Fruit fly (Drosophila melanogaster): ENCODE measurements around the gene CG7202.

Gene CG7202

DNA sequence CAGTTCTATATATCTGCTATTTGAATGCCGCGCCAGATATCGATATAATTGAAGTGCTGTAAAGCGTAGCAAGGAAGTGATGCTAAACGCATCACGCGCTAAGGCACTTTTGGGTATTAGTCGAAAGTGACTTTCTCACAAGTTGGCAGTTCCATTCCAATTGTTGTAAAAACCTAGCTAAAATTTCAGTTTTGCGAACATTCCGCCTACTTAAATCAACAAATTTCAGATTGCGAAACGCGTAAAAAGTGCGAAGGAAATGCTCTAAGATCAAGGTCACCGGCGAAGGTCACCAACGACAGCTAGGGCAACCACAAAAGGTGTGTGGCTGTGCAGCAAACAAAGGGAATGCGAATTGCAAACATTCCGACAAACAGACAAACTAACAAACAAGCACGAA, 46.9 kb downstream of the CG7202 start, which contains the start of gene Syx7 (continued):
- peak; percentile 26 for TF ChIP-seq bab2 (GFP tag; optimal IDR thresholded peaks at IDR 0.05)
- TF ChIP-seq trem (tag; optimal IDR thresholded peaks at IDR 0.05) = peak; percentile 99
- TF ChIP-seq HLHmδ (GFP tag; optimal IDR thresholded peaks at IDR 0.05) = no peak
- TF ChIP-seq Ptx1 (GFP tag; IDR thresholded peaks at IDR 0.05) = no peak
- TF ChIP-seq cwo (GFP tag; optimal IDR thresholded peaks at IDR 0.05) = no peak

DNA sequence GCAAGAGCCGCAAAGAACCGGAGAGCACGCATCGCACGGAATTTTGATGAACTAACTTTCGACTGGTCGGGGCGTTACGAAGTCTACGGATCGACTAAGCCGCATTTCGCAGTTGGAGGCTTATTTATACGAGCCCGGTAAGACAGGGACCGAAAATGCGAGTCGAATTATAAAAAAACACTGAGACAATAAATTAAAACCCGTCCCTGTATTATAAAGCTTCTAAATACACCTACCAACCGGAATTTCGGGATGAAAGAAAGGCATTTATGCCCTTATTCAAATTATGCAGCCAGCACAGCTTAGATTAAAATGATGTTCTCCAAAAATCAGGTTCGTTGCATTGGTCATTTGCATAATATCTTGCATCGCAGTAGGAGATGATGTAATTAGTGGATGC, 47.9 kb downstream of the CG7202 start, which contains the start of gene Alp1:
Gene Alp1, minus strand, starts transcription at position 101 of the 400 bp plus-strand sequence.
- TF ChIP-seq CG2199 (GFP tag; IDR thresholded peaks at IDR 0.05) (0 out of 3 replicates have a peak, but pooled peaks have one; percentile 28), CG9932 (GFP tag; IDR thresholded peaks at IDR 0.05) (no peak), mirr (GFP tag; optimal IDR thresholded peaks at IDR 0.05) (no peak), Med (GFP tag) (peak; percentile 69), Ets65A (GFP tag) (peak; percentile 86), vvl (GFP tag; IDR thresholded peaks at IDR 0.05) (0 out of 2 replicates have a peak, but pooled peaks have one; percentile 23)
